Fruit fly (Drosophila melanogaster) whole organism, pupa: ENCODE data around the gene Trp1.

ENCODE experiments used
- CG10348 ChIP-seq: fragments of 200-800 bp; sonication (Bioruptor generic); IDR thresholded peaks from 2 replicates; pipeline ENCODE4 v1.3.6; 2022; ENCODE audit warnings: missing biosample characterization, missing genetic modification characterization
- CG12605 ChIP-seq: fragments of 200-800 bp; sonication (Bioruptor generic); IDR thresholded peaks from 2 replicates; pipeline ENCODE4 v1.3.6; 2022; ENCODE audit warnings: missing biosample characterization, missing genetic modification characterization
- CG13204 ChIP-seq: fragments of 200-800 bp; sonication (Bioruptor generic); optimal IDR thresholded peaks from 2 replicates; lab custom pipeline; 2018; ENCODE audit warnings: missing biosample characterization, mild to moderate bottlenecking, missing genetic modification characterization, moderate library complexity
- CG14655 ChIP-seq: fragments of 200-800 bp; sonication (Bioruptor generic); optimal IDR thresholded peaks from 3 replicates; lab custom pipeline; 2017; ENCODE audit warnings: mild to moderate bottlenecking, missing biosample characterization, missing genetic modification reagents, missing genetic modification characterization
- CG15710 ChIP-seq: fragments of 200-800 bp; sonication (Bioruptor generic); optimal IDR thresholded peaks from 2 replicates; lab custom pipeline; 2018; ENCODE audit warnings: missing biosample characterization, mild to moderate bottlenecking, missing genetic modification characterization, moderate library complexity
- CG17806 ChIP-seq: fragments of 200-800 bp; sonication (Bioruptor generic); optimal IDR thresholded peaks from 2 replicates; lab custom pipeline; 2018; ENCODE audit warnings: missing biosample characterization, mild to moderate bottlenecking, missing genetic modification characterization, moderate library complexity
- CG32121 ChIP-seq: fragments of 200-800 bp; sonication (Bioruptor generic); IDR thresholded peaks from 2 replicates; pipeline ENCODE4 v1.3.6; 2022; ENCODE audit warnings: missing biosample characterization, missing genetic modification characterization
- CG34367 ChIP-seq: fragments of 200-800 bp; sonication (Bioruptor generic); optimal IDR thresholded peaks from 2 replicates; lab custom pipeline; 2018; ENCODE audit warnings: missing biosample characterization, mild to moderate bottlenecking, missing genetic modification characterization
- CG4496 ChIP-seq: fragments of 200-800 bp; sonication (Bioruptor generic); IDR thresholded peaks from 3 replicates; pipeline ENCODE4 v1.3.6; 2022; ENCODE audit warnings: missing biosample characterization, missing genetic modification characterization
- CG8159 ChIP-seq: fragments of 200-800 bp; sonication (Bioruptor generic); optimal IDR thresholded peaks from 3 replicates; lab custom pipeline; 2018; ENCODE audit warnings: missing biosample characterization, mild to moderate bottlenecking, missing genetic modification characterization, moderate library complexity
- CG8301 ChIP-seq: fragments of 200-800 bp; sonication (Bioruptor generic); optimal IDR thresholded peaks from 2 replicates; lab custom pipeline; 2018; ENCODE audit warnings: missing biosample characterization, mild to moderate bottlenecking, missing genetic modification characterization
- CG9948 ChIP-seq: fragments of 200-800 bp; sonication (Bioruptor generic); optimal IDR thresholded peaks from 2 replicates; lab custom pipeline; 2018; ENCODE audit warnings: missing biosample characterization, mild to moderate bottlenecking, missing genetic modification characterization, moderate library complexity
- D1 ChIP-seq: fragments of 200-800 bp; sonication (Bioruptor generic); optimal IDR thresholded peaks from 2 replicates; lab custom pipeline; 2018; ENCODE audit warnings: missing biosample characterization, mild to moderate bottlenecking, missing genetic modification characterization, moderate library complexity
- EcR ChIP-seq: fragments of 200-800 bp; sonication (Bioruptor generic); optimal IDR thresholded peaks from 3 replicates; lab custom pipeline; 2019; ENCODE audit warnings: missing biosample characterization, missing genetic modification characterization, mild to moderate bottlenecking, moderate library complexity, missing genetic modification reagents
- Ets98B ChIP-seq: fragments of 200-800 bp; sonication (Bioruptor generic); IDR thresholded peaks from 2 replicates; pipeline ENCODE4 v1.3.6; 2022; ENCODE audit warnings: missing biosample characterization, missing genetic modification characterization
- Pif1A ChIP-seq: fragments of 200-800 bp; sonication (Bioruptor generic); optimal IDR thresholded peaks from 3 replicates; lab custom pipeline; 2016; ENCODE audit warnings: missing biosample characterization, missing genetic modification characterization
- Pif1B ChIP-seq: fragments of 200-800 bp; sonication (Bioruptor generic); optimal IDR thresholded peaks from 3 replicates; lab custom pipeline; 2016; ENCODE audit warnings: missing biosample characterization, missing genetic modification characterization
- Snoo ChIP-seq: fragments of 200-800 bp; sonication (Bioruptor generic); optimal IDR thresholded peaks from 3 replicates; lab custom pipeline; 2017; ENCODE audit warnings: missing biosample characterization, mild to moderate bottlenecking, missing genetic modification characterization, inconsistent platforms
- fd96Ca ChIP-seq: fragments of 200-800 bp; sonication (Bioruptor generic); IDR thresholded peaks from 3 replicates; pipeline ENCODE4 v1.3.6; 2022; ENCODE audit warnings: missing biosample characterization, missing genetic modification characterization
- gl ChIP-seq: fragments of 200-800 bp; sonication (Bioruptor generic); optimal IDR thresholded peaks from 2 replicates; lab custom pipeline; 2018; ENCODE audit warnings: missing biosample characterization, mild to moderate bottlenecking, missing genetic modification characterization
- rn ChIP-seq: fragments of 200-800 bp; sonication (Bioruptor generic); IDR thresholded peaks from 2 replicates; pipeline ENCODE4 v1.3.6; 2022; ENCODE audit warnings: missing biosample characterization, missing genetic modification characterization

Trp1 gene

dm6 chr2L:10017363-10017762 lies 8.2 kb downstream of the Trp1 start, which contains the start of gene CG13131:
TSS of gene CG13131 (minus strand) at chr2L:10017463.
- TF ChIP-seq CG17806 (tag; lab: Kevin White, UChicago): no peak
- no peak for TF ChIP-seq CG8159 (tag; lab: Kevin White, UChicago)
- no peak for TF ChIP-seq CG32121 (GFP tag; lab: Robert Waterston, UW)
- no peak for TF ChIP-seq Pif1A (GFP tag; lab: Kevin White, UChicago)
- no peak for TF ChIP-seq CG4496 (GFP tag; lab: Robert Waterston, UW)

dm6 chr2L:10026376-10026775 lies 17.2 kb downstream of the Trp1 start, which contains the start of gene CG13127:
TSS of gene CG13127 (plus strand) at chr2L:10026676.
- TF ChIP-seq CG9948 (tag; lab: Kevin White, UChicago): no peak
- TF ChIP-seq, all 21 proteins: peak for 0

- TF ChIP-seq Pif1B (GFP tag; lab: Kevin White, UChicago): peak; percentile 33
- no peak for TF ChIP-seq CG14655
- no peak for TF ChIP-seq CG4496 (GFP tag; lab: Robert Waterston, UW)
These were observed 23.2 kb downstream of the Trp1 start, which contains the start of gene obst-B for dm6 chr2L:10032415-10032814. TSS of gene obst-B (plus strand) at chr2L:10032690.

- TF ChIP-seq Ets98B (GFP tag; lab: Robert Waterston, UW) (peak; percentile 35), fd96Ca (GFP tag; lab: Robert Waterston, UW) (peak; percentile 50; the same call in 1 of the 3 replicates), rn (GFP tag; lab: Robert Waterston, UW) (no peak), CG34367 (tag; lab: Kevin White, UChicago) (no peak), CG32121 (GFP tag; lab: Robert Waterston, UW) (peak; percentile 40; the same call in 1 of the 2 replicates), CG4496 (GFP tag; lab: Robert Waterston, UW) (peak; percentile 62; the same call in 2 of the 3 replicates), CG9948 (tag; lab: Kevin White, UChicago) (no peak), CG10348 (GFP tag; lab: Robert Waterston, UW) (no peak), CG14655 (peak; percentile 12), Pif1B (GFP tag; lab: Kevin White, UChicago) (no peak)
These were observed 24.2 kb downstream of the Trp1 start for dm6 chr2L:10033410-10033809.

- TF ChIP-seq CG14655 (peak; percentile 31), CG13204 (GFP tag; lab: Kevin White, UChicago) (no peak), CG4496 (GFP tag; lab: Robert Waterston, UW) (no peak), CG8159 (tag; lab: Kevin White, UChicago) (peak; percentile 35), CG34367 (tag; lab: Kevin White, UChicago) (peak; percentile 39), CG12605 (GFP tag; lab: Robert Waterston, UW) (no peak), Pif1B (GFP tag; lab: Kevin White, UChicago) (no peak), CG9948 (tag; lab: Kevin White, UChicago) (peak; percentile 36), CG15710 (peak; percentile 47), Ets98B (GFP tag; lab: Robert Waterston, UW) (peak; percentile 7; the same call in 1 of the 2 replicates), CG17806 (tag; lab: Kevin White, UChicago) (peak; percentile 34), fd96Ca (GFP tag; lab: Robert Waterston, UW) (peak; percentile 38; the same call in 2 of the 3 replicates), EcR (GFP tag; lab: Kevin White, UChicago) (peak; percentile 40), Pif1A (GFP tag; lab: Kevin White, UChicago) (peak; percentile 25)
These were observed 26.7 kb downstream of the Trp1 start for dm6 chr2L:10035786-10036364.

dm6 chr2L:10049280-10049679 lies 40.1 kb downstream of the Trp1 start, which contains the start of gene CG33301:
TSS of gene CG33301 (plus strand) at chr2L:10049580.
- no peak for TF ChIP-seq EcR (GFP tag; lab: Kevin White, UChicago)
- no peak for TF ChIP-seq Ets98B (GFP tag; lab: Robert Waterston, UW)
- no peak for TF ChIP-seq CG15710
- TF ChIP-seq CG9948 (tag; lab: Kevin White, UChicago): no peak
- no peak for TF ChIP-seq CG14655
- TF ChIP-seq D1 (tag; lab: Kevin White, UChicago): no peak
- TF ChIP-seq gl (tag; lab: Kevin White, UChicago): no peak
- no peak for TF ChIP-seq Pif1A (GFP tag; lab: Kevin White, UChicago)
- TF ChIP-seq CG34367 (tag; lab: Kevin White, UChicago): no peak
- TF ChIP-seq CG8301: no peak
- no peak for TF ChIP-seq rn (GFP tag; lab: Robert Waterston, UW)
- TF ChIP-seq CG13204 (GFP tag; lab: Kevin White, UChicago): no peak
- no peak for TF ChIP-seq CG4496 (GFP tag; lab: Robert Waterston, UW)
- no peak for TF ChIP-seq CG8159 (tag; lab: Kevin White, UChicago)
- TF ChIP-seq Snoo: no peak
- no peak for TF ChIP-seq CG12605 (GFP tag; lab: Robert Waterston, UW)
- TF ChIP-seq fd96Ca (GFP tag; lab: Robert Waterston, UW): no peak
- TF ChIP-seq Pif1B (GFP tag; lab: Kevin White, UChicago): no peak
- TF ChIP-seq, all 21 proteins: peak for 0
